Fruit fly (Drosophila melanogaster) whole organism, embryonic: ENCODE measurements around the gene Hacd1.

Source experiments
- Abd-B ChIP-seq: fragments of 200-800 bp; sonication (Bioruptor generic); optimal IDR thresholded peaks from 2 replicates; lab custom pipeline; 2018; ENCODE audit warnings: missing biosample characterization, mild to moderate bottlenecking, missing genetic modification characterization, moderate library complexity
- Ada2b ChIP-seq: fragments of 200-800 bp; sonication (Bioruptor generic); IDR thresholded peaks from 2 replicates; pipeline ENCODE4 v1.3.6; 2022; ENCODE audit warnings: missing biosample characterization, missing genetic modification characterization
- BEAF-32 ChIP-seq: fragments of 200-800 bp; sonication (Bioruptor generic); optimal IDR thresholded peaks from 3 replicates; lab custom pipeline; 2017; ENCODE audit warnings: missing biosample characterization, missing genetic modification characterization, mild to moderate bottlenecking, moderate library complexity, missing genetic modification reagents
- Bgb ChIP-seq: fragments of 200-800 bp; sonication (Bioruptor generic); IDR thresholded peaks from 2 replicates; pipeline ENCODE4 v1.3.6; 2022; ENCODE audit warnings: missing biosample characterization, missing genetic modification characterization; ENCODE audit not compliant: partially characterized antibody
- CG10274 ChIP-seq: fragments of 200-800 bp; sonication (Bioruptor generic); optimal IDR thresholded peaks from 3 replicates; lab custom pipeline; 2017; ENCODE audit warnings: missing biosample characterization, mild to moderate bottlenecking, missing genetic modification characterization
- CG11085 ChIP-seq: fragments of 200-800 bp; sonication (Bioruptor generic); IDR thresholded peaks from 2 replicates; pipeline ENCODE4 v1.3.6; 2022; ENCODE audit warnings: missing biosample characterization, missing genetic modification characterization
- CG12769 ChIP-seq: fragments of 200-800 bp; sonication (Bioruptor generic); optimal IDR thresholded peaks from 2 replicates; lab custom pipeline; 2019; ENCODE audit warnings: missing biosample characterization, mild to moderate bottlenecking, missing genetic modification characterization, moderate library complexity
- CG15073 ChIP-seq: fragments of 200-800 bp; sonication (Bioruptor generic); optimal IDR thresholded peaks from 2 replicates; lab custom pipeline; 2016; ENCODE audit warnings: missing biosample characterization, missing genetic modification characterization
- CG16815 ChIP-seq: fragments of 200-800 bp; sonication (Bioruptor generic); optimal IDR thresholded peaks from 3 replicates; lab custom pipeline; 2017; ENCODE audit warnings: missing biosample characterization, mild to moderate bottlenecking, missing genetic modification characterization
- CG16863 ChIP-seq: fragments of 200-800 bp; sonication (Bioruptor generic); optimal IDR thresholded peaks from 3 replicates; lab custom pipeline; 2016; ENCODE audit warnings: missing biosample characterization, missing genetic modification characterization
- CG17361 ChIP-seq: fragments of 200-800 bp; sonication (Bioruptor generic); IDR thresholded peaks from 3 replicates; pipeline ENCODE4 v1.3.6; 2022; ENCODE audit warnings: missing biosample characterization, missing genetic modification characterization
- CG30403 ChIP-seq: fragments of 200-800 bp; sonication (Bioruptor generic); optimal IDR thresholded peaks from 3 replicates; lab custom pipeline; 2016; ENCODE audit warnings: missing biosample characterization, missing genetic modification characterization
- CG30431 ChIP-seq: fragments of 200-800 bp; sonication (Bioruptor generic); optimal IDR thresholded peaks from 2 replicates; lab custom pipeline; 2017; ENCODE audit warnings: missing biosample characterization, missing genetic modification characterization
- CG31224 ChIP-seq: fragments of 200-800 bp; sonication (Bioruptor generic); IDR thresholded peaks from 2 replicates; pipeline ENCODE4 v1.3.6; 2022; ENCODE audit warnings: missing biosample characterization, missing genetic modification characterization
- CG6765 ChIP-seq: fragments of 200-800 bp; sonication (Bioruptor generic); optimal IDR thresholded peaks from 3 replicates; lab custom pipeline; 2017; ENCODE audit warnings: missing biosample characterization, mild to moderate bottlenecking, missing genetic modification characterization
- CG9817 ChIP-seq: fragments of 200-800 bp; sonication (Bioruptor generic); optimal IDR thresholded peaks from 2 replicates; lab custom pipeline; 2018; ENCODE audit warnings: missing biosample characterization, mild to moderate bottlenecking, missing genetic modification characterization, moderate library complexity
- Camta ChIP-seq: fragments of 200-800 bp; sonication (Bioruptor generic); optimal IDR thresholded peaks from 2 replicates; lab custom pipeline; 2016; ENCODE audit warnings: missing biosample characterization, missing genetic modification characterization
- D19A ChIP-seq: fragments of 200-800 bp; optimal IDR thresholded peaks from 3 replicates; lab custom pipeline; 2019; ENCODE audit warnings: missing biosample characterization, mild to moderate bottlenecking, missing genetic modification characterization, moderate library complexity
- Doc3 ChIP-seq: fragments of 200-800 bp; sonication (Bioruptor generic); IDR thresholded peaks from 3 replicates; pipeline ENCODE4 v1.3.6; 2022; ENCODE audit warnings: missing biosample characterization, missing genetic modification characterization; ENCODE audit not compliant: partially characterized antibody
- Dp ChIP-seq: fragments of 200-800 bp; sonication (Bioruptor generic); optimal IDR thresholded peaks from 2 replicates; lab custom pipeline; 2018; ENCODE audit warnings: missing biosample characterization, mild to moderate bottlenecking, missing genetic modification characterization, moderate library complexity
- Drgx ChIP-seq: fragments of 200-800 bp; sonication (Bioruptor generic); IDR thresholded peaks from 2 replicates; pipeline ENCODE4 v1.3.6; 2022; ENCODE audit warnings: missing biosample characterization, missing genetic modification characterization
- Fer2 ChIP-seq: fragments of 200-800 bp; sonication (Bioruptor generic); optimal IDR thresholded peaks from 2 replicates; lab custom pipeline; 2018; ENCODE audit warnings: missing biosample characterization, mild to moderate bottlenecking, missing genetic modification characterization, moderate library complexity
- Gug ChIP-seq: fragments of 200-800 bp; sonication (Bioruptor generic); IDR thresholded peaks from 4 replicates; pipeline ENCODE4 v1.3.6; 2022; ENCODE audit warnings: missing biosample characterization, missing genetic modification characterization
- Hr3 ChIP-seq: fragments of 200-800 bp; sonication (Bioruptor generic); optimal IDR thresholded peaks from 3 replicates; lab custom pipeline; 2016; ENCODE audit warnings: missing biosample characterization, missing genetic modification characterization
- Hr39 ChIP-seq: fragments of >200 bp; optimal IDR thresholded peaks from 2 replicates; lab custom pipeline; 2017
- NFAT ChIP-seq: fragments of 200-800 bp; sonication (Bioruptor generic); IDR thresholded peaks from 2 replicates; pipeline ENCODE4 v1.3.6; 2022; ENCODE audit warnings: missing biosample characterization, missing genetic modification characterization
- Pdp1 ChIP-seq, 2 experiments: fragments of 200-800 bp; sonication (Bioruptor generic); optimal IDR thresholded peaks; 3 replicates each; lab custom pipeline; 2016; ENCODE audit warnings: missing biosample characterization in 2 of 2, missing genetic modification characterization in 2 of 2, mild to moderate bottlenecking in 1 of 2, moderate library complexity in 1 of 2
- Rx ChIP-seq: fragments of 200-800 bp; sonication (Bioruptor generic); IDR thresholded peaks from 2 replicates; pipeline ENCODE4 v1.3.6; 2022; ENCODE audit warnings: missing biosample characterization, missing genetic modification characterization
- ab ChIP-seq: fragments of 200-800 bp; sonication (Bioruptor generic); optimal IDR thresholded peaks from 2 replicates; lab custom pipeline; 2016; ENCODE audit warnings: missing biosample characterization, missing genetic modification characterization
- bsh ChIP-seq, 2 experiments: fragments of 200-800 bp; sonication (Bioruptor generic); optimal IDR thresholded peaks; 2 replicates each; lab custom pipeline; 2017 to 2018; ENCODE audit warnings: mild to moderate bottlenecking in 2 of 2, missing biosample characterization in 2 of 2, missing genetic modification characterization in 2 of 2, moderate library complexity in 1 of 2
- cato ChIP-seq: fragments of 200-800 bp; sonication (Bioruptor generic); optimal IDR thresholded peaks from 2 replicates; lab custom pipeline; 2016; ENCODE audit warnings: missing biosample characterization, missing genetic modification characterization, borderline replicate concordance
- chinmo ChIP-seq: fragments of 200-800 bp; sonication (Bioruptor generic); IDR thresholded peaks from 4 replicates; pipeline ENCODE4 v1.3.6; 2022; ENCODE audit warnings: missing biosample characterization, missing genetic modification characterization; ENCODE audit not compliant: partially characterized antibody
- crol ChIP-seq: fragments of 200-800 bp; sonication (Bioruptor generic); IDR thresholded peaks from 2 replicates; pipeline ENCODE4 v1.3.6; 2022; ENCODE audit warnings: missing biosample characterization, missing genetic modification characterization
- dmrt11E ChIP-seq: fragments of 200-800 bp; sonication (Bioruptor generic); optimal IDR thresholded peaks from 3 replicates; lab custom pipeline; 2018; ENCODE audit warnings: missing biosample characterization, mild to moderate bottlenecking, missing genetic modification characterization, moderate library complexity
- dysf ChIP-seq: fragments of 200-800 bp; sonication (Bioruptor generic); IDR thresholded peaks from 3 replicates; pipeline ENCODE4 v1.3.6; 2022; ENCODE audit warnings: missing biosample characterization, missing genetic modification characterization
- exex ChIP-seq: fragments of 200-800 bp; sonication (Bioruptor generic); optimal IDR thresholded peaks from 4 replicates; lab custom pipeline; 2018; ENCODE audit warnings: missing biosample characterization, mild to moderate bottlenecking, missing genetic modification characterization, moderate library complexity
- fu2 ChIP-seq: fragments of 200-800 bp; sonication (Bioruptor generic); optimal IDR thresholded peaks from 2 replicates; lab custom pipeline; 2016; ENCODE audit warnings: missing biosample characterization, missing genetic modification characterization
- gcm2 ChIP-seq: fragments of 200-800 bp; sonication (Bioruptor generic); optimal IDR thresholded peaks from 2 replicates; lab custom pipeline; 2016; ENCODE audit warnings: missing biosample characterization, missing genetic modification characterization
- jing ChIP-seq: fragments of 200-800 bp; sonication (Bioruptor generic); optimal IDR thresholded peaks from 2 replicates; lab custom pipeline; 2018; ENCODE audit warnings: missing biosample characterization, mild to moderate bottlenecking, missing genetic modification characterization
- klu ChIP-seq: fragments of 200-800 bp; sonication (Bioruptor generic); IDR thresholded peaks from 2 replicates; pipeline ENCODE4 v1.3.6; 2022; ENCODE audit warnings: missing biosample characterization, missing genetic modification characterization
- nmo ChIP-seq: fragments of 200-800 bp; sonication (Bioruptor generic); optimal IDR thresholded peaks from 2 replicates; lab custom pipeline; 2018; ENCODE audit warnings: missing biosample characterization, mild to moderate bottlenecking, missing genetic modification characterization, moderate library complexity
- nom ChIP-seq: fragments of 200-800 bp; sonication (Bioruptor generic); optimal IDR thresholded peaks from 2 replicates; lab custom pipeline; 2017; ENCODE audit warnings: missing biosample characterization, missing genetic modification characterization, mild to moderate bottlenecking, moderate library complexity, missing genetic modification reagents
- row ChIP-seq: fragments of 200-800 bp; sonication (Bioruptor generic); IDR thresholded peaks from 3 replicates; pipeline ENCODE4 v1.3.6; 2022; ENCODE audit warnings: missing biosample characterization, missing genetic modification characterization
- sisA ChIP-seq: fragments of 200-800 bp; sonication (Bioruptor generic); IDR thresholded peaks from 2 replicates; pipeline ENCODE4 v1.3.6; 2022; ENCODE audit warnings: missing biosample characterization, missing genetic modification characterization
- stc ChIP-seq: fragments of 200-800 bp; sonication (Bioruptor generic); IDR thresholded peaks from 2 replicates; pipeline ENCODE4 v1.3.6; 2022; ENCODE audit warnings: missing biosample characterization, missing genetic modification characterization
- unpg ChIP-seq: fragments of 200-800 bp; sonication (Bioruptor generic); optimal IDR thresholded peaks from 3 replicates; lab custom pipeline; 2018; ENCODE audit warnings: missing biosample characterization, mild to moderate bottlenecking, missing genetic modification characterization, moderate library complexity

The Hacd1 gene

DNA sequence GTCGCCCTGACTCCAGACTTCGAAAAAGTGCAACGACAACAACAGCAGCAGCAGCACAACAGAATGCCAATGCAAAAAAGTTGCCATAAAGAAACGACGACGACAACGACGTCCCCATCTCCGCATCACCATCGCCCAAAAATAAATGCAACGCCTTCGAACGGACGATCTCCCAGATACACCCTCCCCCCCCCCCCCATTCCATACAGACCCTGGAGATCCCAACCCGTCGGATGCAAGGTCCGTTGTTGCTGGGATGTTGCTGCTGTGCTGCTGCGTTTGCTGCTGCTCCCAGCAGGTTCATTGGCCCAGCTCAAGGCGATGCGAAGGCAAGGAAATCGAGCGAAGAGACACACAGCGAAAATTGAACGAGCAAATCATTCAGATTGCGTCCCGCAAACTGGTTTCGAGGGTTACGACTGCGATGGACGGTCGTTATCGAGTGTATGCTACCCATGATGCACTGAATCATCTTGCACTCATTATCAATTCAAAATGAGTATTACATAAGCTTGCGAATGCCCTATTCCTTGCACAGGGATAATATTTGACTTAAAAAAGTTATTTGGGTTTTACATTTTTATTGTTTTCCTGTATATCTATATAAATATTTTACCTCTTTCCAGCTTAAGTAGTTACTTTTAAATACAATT is 11.8 kb upstream of the Hacd1 start:
- TF ChIP-seq CG16863 = no peak
- TF ChIP-seq Gug = no peak
- TF ChIP-seq Bgb (GFP tag; lab: Robert Waterston, UW) = no peak
- TF ChIP-seq D19A (tag; lab: Kevin White, UChicago) = no peak
- TF ChIP-seq sisA (GFP tag; lab: Robert Waterston, UW) = 0 out of 2 replicates have a peak, but pooled peaks have one; percentile 11
- peak; percentile 63 for TF ChIP-seq CG31224 (GFP tag; lab: Robert Waterston, UW)
- TF ChIP-seq CG10274 (GFP tag; lab: Kevin White, UChicago) = no peak
- peak; percentile 44; the same call in 1 of the 2 replicates for TF ChIP-seq crol (GFP tag; lab: Robert Waterston, UW)
- TF ChIP-seq fu2 (GFP tag; lab: Kevin White, UChicago) = no peak
- no peak for TF ChIP-seq CG15073 (GFP tag; lab: Kevin White, UChicago)
- 0 out of 4 replicates have a peak, but pooled peaks have one; percentile 51 for TF ChIP-seq chinmo (GFP tag; lab: Robert Waterston, UW)
- TF ChIP-seq nom (GFP tag; lab: Kevin White, UChicago) = peak; percentile 96
- TF ChIP-seq klu (GFP tag; lab: Robert Waterston, UW) = no peak
- no peak for TF ChIP-seq CG16815 (GFP tag; lab: Kevin White, UChicago)
- TF ChIP-seq gcm2 (GFP tag; lab: Kevin White, UChicago) = no peak
- no peak for TF ChIP-seq cato (GFP tag; lab: Kevin White, UChicago)
- peak; percentile 58 for TF ChIP-seq Drgx (GFP tag; lab: Robert Waterston, UW)
- TF ChIP-seq Ada2b (GFP tag; lab: Robert Waterston, UW) = no peak
- TF ChIP-seq NFAT = no peak
- TF ChIP-seq exex (tag; lab: Kevin White, UChicago) = no peak
- peak; percentile 70 for TF ChIP-seq Hr39
- TF ChIP-seq Rx (GFP tag; lab: Robert Waterston, UW) = no peak
- no peak for TF ChIP-seq CG11085 (GFP tag; lab: Robert Waterston, UW)
- no peak for TF ChIP-seq stc (GFP tag; lab: Robert Waterston, UW)
- peak in 1 of 2 experiments; percentile 42 for TF ChIP-seq bsh (GFP tag; optimal IDR thresholded peaks at IDR 0.05; lab: Kevin White, UChicago)
- no peak for TF ChIP-seq Doc3 (GFP tag; lab: Robert Waterston, UW)
- TF ChIP-seq, all 482 proteins: peak for 8

- no peak for TF ChIP-seq nmo (GFP tag; lab: Kevin White, UChicago)
- no peak for TF ChIP-seq jing (GFP tag; lab: Kevin White, UChicago)
- TF ChIP-seq Abd-B (GFP tag; lab: Kevin White, UChicago) = no peak
- no peak for TF ChIP-seq Fer2 (tag; lab: Kevin White, UChicago)
- no peak for TF ChIP-seq CG30403 (GFP tag; lab: Kevin White, UChicago)
- no peak for TF ChIP-seq dysf
- TF ChIP-seq unpg (GFP tag; lab: Kevin White, UChicago) = no peak
- TF ChIP-seq Pdp1 (GFP tag; optimal IDR thresholded peaks at IDR 0.05; lab: Kevin White, UChicago) = no peak
- TF ChIP-seq, all 482 proteins: peak for 0
Measured at dm6 chr2L:12013243-12013642, 11.2 kb upstream of the Hacd1 start.

- no peak for TF ChIP-seq row (GFP tag; lab: Robert Waterston, UW)
- peak; percentile 40 for TF ChIP-seq CG9817
- TF ChIP-seq dmrt11E = no peak
- TF ChIP-seq Hr3 (GFP tag; lab: Kevin White, UChicago) = peak; percentile 36
- peak; percentile 86 for TF ChIP-seq CG6765
- peak; percentile 41 for TF ChIP-seq Dp (GFP tag; lab: Kevin White, UChicago)
- peak; percentile 25 for TF ChIP-seq Camta (GFP tag; lab: Kevin White, UChicago)
- peak; percentile 34 for TF ChIP-seq ab (GFP tag; lab: Kevin White, UChicago)
- no peak for TF ChIP-seq CG17361 (GFP tag; lab: Robert Waterston, UW)
- TF ChIP-seq CG12769 (tag; lab: Kevin White, UChicago) = peak; percentile 98
- TF ChIP-seq BEAF-32 (GFP tag; lab: Kevin White, UChicago) = peak; percentile 29
- peak; percentile 0 for TF ChIP-seq CG30431 (GFP tag; lab: Kevin White, UChicago)
Measured at dm6 chr2L:12011682-12012655, 9.9 kb upstream of the Hacd1 start.
